Worm (Caenorhabditis elegans): ENCODE measurements around the gene F37C4.4.
A peak's percentile ranks its signal among the peaks of the same experiment; 100 is the strongest.

Gene F37C4.4

DNA sequence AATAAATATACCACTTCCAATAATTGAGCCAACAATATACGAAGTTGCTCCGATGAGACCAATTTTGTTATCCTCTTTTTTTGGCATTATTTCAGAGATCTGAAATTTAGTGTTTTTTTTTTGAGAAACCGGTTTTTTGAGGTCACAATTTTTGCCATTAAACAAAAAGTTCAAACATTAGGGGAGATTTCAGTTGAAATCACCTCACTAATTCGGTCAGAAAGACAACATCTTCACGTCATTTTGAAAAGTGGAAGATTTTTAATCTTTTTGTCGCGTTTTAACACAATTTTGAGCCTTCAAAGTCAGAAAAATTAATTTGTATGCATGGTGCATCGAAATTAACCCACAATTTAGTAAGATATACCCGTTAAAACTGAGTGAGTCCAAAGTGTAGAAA, 2.2 kb upstream of the F37C4.4 start, which contains the start of gene aat-8:
Gene aat-8, minus strand, starts transcription at position 101 of the 400 bp plus-strand sequence.
- TF ChIP-seq nhr-77 (tag; optimal IDR thresholded peaks at IDR 0.05) (no peak), peb-1 (tag; optimal IDR thresholded peaks at IDR 0.05) (no peak), ztf-4 (tag; optimal IDR thresholded peaks at IDR 0.05) (no peak), ceh-82 (tag; optimal IDR thresholded peaks at IDR 0.05) (no peak), lsy-2 (tag; optimal IDR thresholded peaks at IDR 0.05) (no peak), zag-1 (tag; optimal IDR thresholded peaks at IDR 0.05) (no peak), skn-1 (tag; optimal IDR thresholded peaks at IDR 0.05) (no peak), snpc-4 (tag; optimal IDR thresholded peaks at IDR 0.05) (no peak), fos-1 (tag; optimal IDR thresholded peaks at IDR 0.05) (no peak), mbf-1 (tag; optimal IDR thresholded peaks at IDR 0.05) (no peak), nhr-21 (tag; optimal IDR thresholded peaks at IDR 0.05) (no peak)

DNA sequence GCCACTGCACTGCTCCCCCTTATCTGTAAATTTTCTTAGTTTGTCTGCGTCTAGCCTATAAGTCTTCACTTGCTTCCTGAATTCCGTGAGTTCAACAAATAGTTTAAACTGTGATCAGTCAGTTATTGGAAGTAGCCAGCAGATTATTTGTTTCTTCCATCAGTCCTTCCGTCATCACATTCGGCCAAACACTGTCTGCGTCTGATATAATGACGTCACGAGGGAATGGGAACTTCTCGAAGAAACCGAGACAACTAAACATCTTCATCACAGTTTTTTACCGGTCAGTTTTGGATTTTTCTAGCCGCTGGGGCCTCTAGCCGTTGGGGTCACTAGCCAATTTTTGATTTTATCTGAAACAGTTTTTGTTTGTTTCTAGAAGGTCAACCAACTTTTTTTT, 1.1 kb upstream of the F37C4.4 start:
- no peak for TF ChIP-seq nhr-23 (tag; optimal IDR thresholded peaks at IDR 0.05)
- no peak for TF ChIP-seq lin-39 (tag; optimal IDR thresholded peaks at IDR 0.05)
- no peak for TF ChIP-seq unc-62 (GFP tag; optimal IDR thresholded peaks at IDR 0.05)
- TF ChIP-seq nhr-77 (tag; optimal IDR thresholded peaks at IDR 0.05) = no peak
- TF ChIP-seq sma-9 (GFP tag; optimal IDR thresholded peaks at IDR 0.05) = no peak
- TF ChIP-seq sma-9 (tag; optimal IDR thresholded peaks at IDR 0.05) = no peak
- TF ChIP-seq ZK546.5 (tag; optimal IDR thresholded peaks at IDR 0.05) = no peak
- peak; percentile 24 for TF ChIP-seq nhr-129 (tag; optimal IDR thresholded peaks at IDR 0.05)
- TF ChIP-seq nhr-25 (tag; optimal IDR thresholded peaks at IDR 0.05) = peak; percentile 38
- TF ChIP-seq snpc-4 (tag; optimal IDR thresholded peaks at IDR 0.05) = no peak
- no peak for TF ChIP-seq ztf-1 (GFP tag; conservative IDR thresholded peaks at IDR 0.05)
- no peak for TF ChIP-seq nhr-237 (tag; optimal IDR thresholded peaks at IDR 0.05)
- TF ChIP-seq ama-1 (optimal IDR thresholded peaks at IDR 0.05) = no peak
- no peak for TF ChIP-seq C34F6.9 (tag; optimal IDR thresholded peaks at IDR 0.05)
- TF ChIP-seq dmd-4 (tag; optimal IDR thresholded peaks at IDR 0.05) = no peak
- peak; percentile 3 for TF ChIP-seq fos-1 (tag; optimal IDR thresholded peaks at IDR 0.05)
- TF ChIP-seq peb-1 (tag; optimal IDR thresholded peaks at IDR 0.05) = no peak

DNA sequence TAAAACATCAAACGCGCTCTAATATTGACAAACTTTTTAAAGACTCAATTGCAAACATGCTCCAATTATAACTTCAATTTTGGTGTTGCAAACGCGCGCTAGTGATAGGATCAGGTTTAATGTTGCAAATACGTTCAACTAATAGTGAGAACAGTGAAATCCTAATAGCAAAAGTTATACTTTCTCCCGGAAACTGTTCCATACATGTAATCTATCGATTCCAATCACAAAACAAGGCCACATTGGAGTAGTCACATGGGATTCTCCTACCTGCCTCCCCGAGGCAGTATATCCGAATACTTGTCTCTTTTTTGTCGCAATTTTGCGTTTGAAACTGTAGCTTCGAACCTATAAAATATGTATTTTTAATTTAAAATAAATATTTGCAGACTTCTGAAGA, 2.8 kb downstream of the F37C4.4 start:
- TF ChIP-seq ztf-1 (GFP tag; conservative IDR thresholded peaks at IDR 0.05) (no peak), gmeb-1 (tag; optimal IDR thresholded peaks at IDR 0.05) (no peak), ceh-82 (tag; optimal IDR thresholded peaks at IDR 0.05) (no peak), F13H6.1 (tag; optimal IDR thresholded peaks at IDR 0.05) (no peak), nhr-77 (tag; optimal IDR thresholded peaks at IDR 0.05) (no peak), nhr-237 (tag; optimal IDR thresholded peaks at IDR 0.05) (no peak), sma-3 (GFP tag; optimal IDR thresholded peaks at IDR 0.05) (no peak), mdl-1 (tag; optimal IDR thresholded peaks at IDR 0.05) (no peak), ama-1 (optimal IDR thresholded peaks at IDR 0.05) (no peak), alr-1 (tag; optimal IDR thresholded peaks at IDR 0.05) (no peak), nhr-25 (tag; optimal IDR thresholded peaks at IDR 0.05) (no peak), dmd-4 (tag; optimal IDR thresholded peaks at IDR 0.05) (no peak), mbf-1 (tag; optimal IDR thresholded peaks at IDR 0.05) (no peak)

ce11 chrIV:3873195-3873594, 6.1 kb downstream of the F37C4.4 start:
- TF ChIP-seq unc-62 (GFP tag; optimal IDR thresholded peaks at IDR 0.05) (no peak), ceh-16 (tag; optimal IDR thresholded peaks at IDR 0.05) (no peak), mbf-1 (tag; optimal IDR thresholded peaks at IDR 0.05) (no peak), alr-1 (tag; optimal IDR thresholded peaks at IDR 0.05) (no peak), nhr-129 (tag; optimal IDR thresholded peaks at IDR 0.05) (no peak), elt-3 (tag; optimal IDR thresholded peaks at IDR 0.05) (no peak), nhr-77 (tag; optimal IDR thresholded peaks at IDR 0.05) (no peak), mab-5 (tag; optimal IDR thresholded peaks at IDR 0.05) (no peak), skn-1 (tag; optimal IDR thresholded peaks at IDR 0.05) (no peak), peb-1 (tag; optimal IDR thresholded peaks at IDR 0.05) (no peak), mdl-1 (tag; optimal IDR thresholded peaks at IDR 0.05) (no peak), dmd-4 (tag; optimal IDR thresholded peaks at IDR 0.05) (no peak), nhr-12 (tag; optimal IDR thresholded peaks at IDR 0.05) (no peak), ztf-1 (GFP tag; conservative IDR thresholded peaks at IDR 0.05) (no peak), nhr-21 (tag; optimal IDR thresholded peaks at IDR 0.05) (no peak), sma-3 (GFP tag; optimal IDR thresholded peaks at IDR 0.05) (no peak)

ce11 chrIV:3873706-3874105, 6.6 kb downstream of the F37C4.4 start, which contains the start of gene F37C4.5:
Gene F37C4.5, minus strand, starts transcription at chrIV:3873806.
- TF ChIP-seq crh-2 (tag; optimal IDR thresholded peaks at IDR 0.05) = no peak
- TF ChIP-seq lsy-2 (tag; optimal IDR thresholded peaks at IDR 0.05) = no peak
- no peak for TF ChIP-seq skn-1 (tag; optimal IDR thresholded peaks at IDR 0.05)
- no peak for TF ChIP-seq nhr-23 (tag; optimal IDR thresholded peaks at IDR 0.05)
- TF ChIP-seq F13H6.1 (tag; optimal IDR thresholded peaks at IDR 0.05) = no peak
- TF ChIP-seq blmp-1 (tag; optimal IDR thresholded peaks at IDR 0.05; ENCODE audit: insufficient read depth) = no peak
- TF ChIP-seq zag-1 (tag; optimal IDR thresholded peaks at IDR 0.05) = no peak
- TF ChIP-seq ztf-11 (tag; optimal IDR thresholded peaks at IDR 0.05) = no peak
- no peak for TF ChIP-seq elt-1 (tag; optimal IDR thresholded peaks at IDR 0.05)
- no peak for TF ChIP-seq gmeb-1 (tag; optimal IDR thresholded peaks at IDR 0.05)
- no peak for TF ChIP-seq egl-27 (tag; optimal IDR thresholded peaks at IDR 0.05)

All from whole organism, L2 larva.